Worm (Caenorhabditis elegans) whole organism, L2 larva: ENCODE results near the gene txt-2.

ENCODE experiments used
- nhr-11 ChIP-seq: fragments of 150-350 bp; optimal IDR thresholded peaks from 2 replicates; lab custom pipeline; 2014; ENCODE audit warnings: missing biosample characterization, missing genetic modification characterization
- sma-3 ChIP-seq: sonication (generic microtip); optimal IDR thresholded peaks from 2 replicates; lab custom pipeline; 2016; ENCODE audit warnings: missing genetic modification reagents, missing genetic modification characterization, missing compliant biosample characterization

- TF ChIP-seq nhr-11 (no peak), sma-3 (GFP tag; lab: Kevin White, UChicago) (no peak)
Observed at ce11 chrV:211388-212168, 28.7 kb downstream of the txt-2 start.
